Worm (Caenorhabditis elegans) whole organism, early embryonic: ENCODE data around the gene H06H21.8.

Source experiments
- B0310.2 ChIP-seq: sonication (generic microtip); optimal IDR thresholded peaks from 2 replicates; lab custom pipeline; 2016; ENCODE audit warnings: mild to moderate bottlenecking, missing genetic modification characterization, missing compliant biosample characterization
- F13C5.2 ChIP-seq: sonication (generic microtip); optimal IDR thresholded peaks from 2 replicates; lab custom pipeline; 2017; ENCODE audit warnings: mild to moderate bottlenecking, missing genetic modification characterization, inconsistent platforms, missing compliant biosample characterization
- aly-1 ChIP-seq: sonication (generic microtip); optimal IDR thresholded peaks from 2 replicates; lab custom pipeline; 2016; ENCODE audit warnings: missing genetic modification characterization, missing compliant biosample characterization
- ama-1 ChIP-seq: fragments of 150-350 bp; optimal IDR thresholded peaks from 2 replicates; lab custom pipeline; 2014
- ceh-13 ChIP-seq: fragments of 200-800 bp; sonication (Bioruptor generic); optimal IDR thresholded peaks from 2 replicates; lab custom pipeline; 2018; ENCODE audit warnings: mild to moderate bottlenecking, missing genetic modification characterization, missing compliant biosample characterization
- ceh-36 ChIP-seq: sonication (generic microtip); optimal IDR thresholded peaks from 2 replicates; lab custom pipeline; 2016; ENCODE audit warnings: missing genetic modification characterization, inconsistent platforms, missing compliant biosample characterization
- hmbx-1 ChIP-seq: sonication (generic microtip); optimal IDR thresholded peaks from 2 replicates; lab custom pipeline; 2016; ENCODE audit warnings: mild to moderate bottlenecking, missing genetic modification characterization, missing compliant biosample characterization
- hmg-4 ChIP-seq: fragments of 200-800 bp; sonication (Bioruptor generic); optimal IDR thresholded peaks from 2 replicates; lab custom pipeline; 2018; ENCODE audit warnings: mild to moderate bottlenecking, missing genetic modification characterization, missing compliant biosample characterization
- hnd-1 ChIP-seq: sonication (generic microtip); optimal IDR thresholded peaks from 2 replicates; lab custom pipeline; 2016; ENCODE audit warnings: missing genetic modification characterization, missing compliant biosample characterization
- scrt-1 ChIP-seq: fragments of 200-800 bp; sonication (Bioruptor generic); IDR thresholded peaks from 2 replicates; pipeline ENCODE4 v1.3.6; 2022; ENCODE audit warnings: missing genetic modification characterization, missing compliant biosample characterization
- sea-1 ChIP-seq: fragments of 200-800 bp; sonication (Bioruptor generic); conservative IDR thresholded peaks from 2 replicates; pipeline ENCODE4 v1.3.6; 2022; ENCODE audit warnings: missing genetic modification characterization, missing compliant biosample characterization
- tbx-11 ChIP-seq: fragments of 200-800 bp; sonication (Bioruptor generic); IDR thresholded peaks from 2 replicates; pipeline ENCODE4 v1.3.6; 2022; ENCODE audit warnings: missing genetic modification characterization, missing compliant biosample characterization
- tbx-37 ChIP-seq: fragments of 200-800 bp; sonication (Bioruptor generic); conservative IDR thresholded peaks from 2 replicates; pipeline ENCODE4 v1.3.6; 2022; ENCODE audit warnings: missing genetic modification reagents, missing genetic modification characterization, missing compliant biosample characterization

The H06H21.8 gene

ce11 chrIV:4776001-4776400, 44.9 kb downstream of the H06H21.8 start, which contains the start of gene R11E3.19:
Gene R11E3.19 (minus strand): TSS chrIV:4776101.
- TF ChIP-seq F13C5.2 (tag; lab: Kevin White, UChicago) (no peak), scrt-1 (GFP tag; lab: Robert Waterston, UW) (no peak), ceh-13 (GFP tag; lab: Kevin White, UChicago) (no peak), tbx-37 (GFP tag; lab: Robert Waterston, UW) (no peak), hmg-4 (GFP tag; lab: Kevin White, UChicago) (no peak), B0310.2 (tag; lab: Kevin White, UChicago) (no peak), ama-1 (lab: Kevin White, UChicago) (no peak), hmbx-1 (tag; lab: Kevin White, UChicago) (no peak), tbx-11 (GFP tag; lab: Robert Waterston, UW) (no peak)

ce11 chrIV:4771792-4772191, 49.1 kb downstream of the H06H21.8 start, which contains the start of gene R11E3.2:
Gene R11E3.2 (plus strand): TSS chrIV:4772092.
- no peak for TF ChIP-seq ceh-36 (tag; lab: Kevin White, UChicago)
- no peak for TF ChIP-seq aly-1 (tag; lab: Kevin White, UChicago)
- no peak for TF ChIP-seq ama-1 (lab: Kevin White, UChicago)
- TF ChIP-seq sea-1 (GFP tag; lab: Robert Waterston, UW), result no peak
- TF ChIP-seq hnd-1, result no peak
- no peak for TF ChIP-seq F13C5.2 (tag; lab: Kevin White, UChicago)
- no peak for TF ChIP-seq tbx-37 (GFP tag; lab: Robert Waterston, UW)
- TF ChIP-seq scrt-1 (GFP tag; lab: Robert Waterston, UW), result no peak
